Worm (Caenorhabditis elegans) whole organism, late embryonic: ENCODE results near the gene srw-35.

Source experiments
- ama-1 ChIP-seq: fragments of 150-350 bp; optimal IDR thresholded peaks from 2 replicates; lab custom pipeline; 2014
- ceh-31 ChIP-seq: sonication (generic microtip); optimal IDR thresholded peaks from 2 replicates; lab custom pipeline; 2016; ENCODE audit warnings: missing genetic modification characterization, missing compliant biosample characterization
- ceh-34 ChIP-seq: sonication (generic microtip); optimal IDR thresholded peaks from 2 replicates; lab custom pipeline; 2016; ENCODE audit warnings: mild to moderate bottlenecking, missing genetic modification characterization, missing compliant biosample characterization
- ceh-6 ChIP-seq: fragments of 200-800 bp; sonication (Bioruptor generic); optimal IDR thresholded peaks from 2 replicates; lab custom pipeline; 2018; ENCODE audit warnings: mild to moderate bottlenecking, missing genetic modification characterization, missing compliant biosample characterization
- elt-2 ChIP-seq: sonication (generic microtip); optimal IDR thresholded peaks from 2 replicates; lab custom pipeline; 2016; ENCODE audit warnings: missing genetic modification reagents, missing genetic modification characterization, missing compliant biosample characterization
- hlh-15 ChIP-seq: sonication (generic microtip); optimal IDR thresholded peaks from 2 replicates; lab custom pipeline; 2016; ENCODE audit warnings: missing genetic modification characterization, missing compliant biosample characterization
- lin-11 ChIP-seq: fragments of 200-800 bp; sonication (Bioruptor generic); optimal IDR thresholded peaks from 2 replicates; lab custom pipeline; 2018; ENCODE audit warnings: mild to moderate bottlenecking, missing genetic modification characterization, missing compliant biosample characterization
- nfya-1 ChIP-seq: sonication (generic microtip); optimal IDR thresholded peaks from 2 replicates; lab custom pipeline; 2017; ENCODE audit warnings: missing genetic modification characterization, mild to moderate bottlenecking, missing compliant biosample characterization, antibody characterized with exemption, moderate library complexity
- nhr-11 ChIP-seq: fragments of 150-350 bp; optimal IDR thresholded peaks from 2 replicates; lab custom pipeline; 2014; ENCODE audit warnings: missing biosample characterization, missing genetic modification characterization
- pqm-1 ChIP-seq: sonication (generic microtip); optimal IDR thresholded peaks from 2 replicates; lab custom pipeline; 2016; ENCODE audit warnings: missing genetic modification characterization, missing compliant biosample characterization
- sox-2 ChIP-seq: fragments of 200-800 bp; sonication (Bioruptor generic); IDR thresholded peaks from 2 replicates; pipeline ENCODE4 v1.3.6; 2022; ENCODE audit warnings: missing genetic modification reagents, missing genetic modification characterization, missing compliant biosample characterization
- tbx-2 ChIP-seq: sonication (generic microtip); optimal IDR thresholded peaks from 2 replicates; lab custom pipeline; 2016; ENCODE audit warnings: missing genetic modification characterization, missing compliant biosample characterization
- unc-86 ChIP-seq: sonication (generic microtip); optimal IDR thresholded peaks from 2 replicates; lab custom pipeline; 2016; ENCODE audit warnings: missing genetic modification characterization, missing compliant biosample characterization

DNA sequence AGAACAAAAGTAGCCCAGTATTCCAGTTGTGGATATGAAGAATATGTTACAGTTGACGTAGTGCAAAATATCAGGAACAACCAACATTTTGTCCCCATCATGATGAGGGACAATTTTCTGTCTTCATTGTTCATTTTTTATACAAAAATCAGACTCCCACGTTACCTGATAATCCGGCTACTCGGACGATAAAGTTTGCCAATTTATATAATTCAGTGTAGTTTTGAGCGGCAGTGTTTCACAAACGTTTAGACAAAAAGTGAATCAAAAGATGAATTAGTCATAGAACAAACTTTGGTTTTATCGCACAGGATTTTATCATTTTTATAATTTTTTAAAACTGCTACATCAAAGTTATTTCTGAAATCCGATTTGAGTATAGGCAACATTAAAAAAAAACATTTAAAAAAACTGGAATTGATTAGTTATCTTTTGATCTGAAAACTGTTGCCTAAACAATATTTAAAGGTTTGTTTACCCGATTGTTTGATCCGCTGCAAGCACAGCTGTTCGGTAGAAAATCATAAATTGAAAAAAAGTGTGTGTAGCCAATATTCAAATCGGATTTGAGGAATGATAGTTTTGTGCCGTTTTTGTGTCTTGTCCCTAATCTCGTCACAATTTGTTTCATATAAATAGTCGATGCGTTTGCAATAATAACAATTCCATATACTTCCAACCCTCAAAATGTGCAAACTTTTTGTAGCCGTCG lies 8.8 kb downstream of the srw-35 start, which contains the start of the genes F57E7.4 and spig-6:
- TF ChIP-seq nhr-11 (tag; lab: Kevin White, UChicago) = no peak
- no peak for TF ChIP-seq pqm-1 (tag; lab: Kevin White, UChicago)
- TF ChIP-seq lin-11 (tag; lab: Kevin White, UChicago) = no peak
- TF ChIP-seq ama-1 (lab: Kevin White, UChicago) = no peak
- no peak for TF ChIP-seq ceh-34 (tag; lab: Kevin White, UChicago)
- no peak for TF ChIP-seq elt-2 (tag; lab: Kevin White, UChicago)
- no peak for TF ChIP-seq nfya-1 (tag; lab: Kevin White, UChicago)
- TF ChIP-seq ceh-6 = no peak
- no peak for TF ChIP-seq unc-86 (tag; lab: Kevin White, UChicago)
- no peak for TF ChIP-seq tbx-2 (tag; lab: Kevin White, UChicago)
- no peak for TF ChIP-seq ceh-31 (tag; lab: Kevin White, UChicago)
- no peak for TF ChIP-seq sox-2 (GFP tag; lab: Robert Waterston, UW)
- TF ChIP-seq hlh-15 (tag; lab: Kevin White, UChicago) = no peak
